Worm (Caenorhabditis elegans) whole organism, midembryonic: ENCODE results near the gene R02D1.2.

Experiments
- T22C8.4 ChIP-seq: fragments of 200-800 bp; sonication (Bioruptor generic); IDR thresholded peaks from 2 replicates; pipeline ENCODE4 v1.3.6; 2022; ENCODE audit warnings: missing genetic modification characterization, missing compliant biosample characterization
- cog-1 ChIP-seq: sonication (generic microtip); optimal IDR thresholded peaks from 2 replicates; lab custom pipeline; 2016; ENCODE audit warnings: missing genetic modification characterization, missing compliant biosample characterization
- med-1 ChIP-seq: sonication (generic microtip); optimal IDR thresholded peaks from 2 replicates; lab custom pipeline; 2017; ENCODE audit warnings: missing genetic modification characterization, mild to moderate bottlenecking, missing compliant biosample characterization, antibody characterized with exemption, missing genetic modification reagents; ENCODE audit not compliant: insufficient read depth
- ref-1 ChIP-seq: fragments of 200-800 bp; sonication (Bioruptor generic); conservative IDR thresholded peaks from 2 replicates; pipeline ENCODE4 v1.3.6; 2022; ENCODE audit warnings: missing genetic modification reagents, missing genetic modification characterization, missing compliant biosample characterization
- ztf-29 ChIP-seq: fragments of 200-800 bp; sonication (Bioruptor generic); IDR thresholded peaks from 2 replicates; pipeline ENCODE4 v1.3.6; 2022; ENCODE audit warnings: missing genetic modification reagents, missing genetic modification characterization, missing compliant biosample characterization

- TF ChIP-seq T22C8.4 (GFP tag; lab: Robert Waterston, UW) (no peak), ref-1 (no peak), med-1 (no peak), ztf-29 (GFP tag; lab: Robert Waterston, UW) (no peak), cog-1 (no peak)
Measured at ce11 chrV:4273372-4273771, 49.2 kb downstream of the R02D1.2 start.
